Worm (Caenorhabditis elegans) whole organism, L1 larva: ENCODE data around the gene C32D5.8.

Experiments used
- C04F5.9 ChIP-seq: sonication (generic microtip); optimal IDR thresholded peaks from 2 replicates; lab custom pipeline; 2016; ENCODE audit warnings: missing genetic modification characterization, missing compliant biosample characterization
- C16A3.4 ChIP-seq: fragments of 150-350 bp; optimal IDR thresholded peaks from 2 replicates; lab custom pipeline; 2014; ENCODE audit warnings: missing biosample characterization, missing genetic modification characterization
- alr-1 ChIP-seq: fragments of 200-800 bp; sonication (Bioruptor generic); optimal IDR thresholded peaks from 2 replicates; lab custom pipeline; 2018; ENCODE audit warnings: borderline replicate concordance, mild to moderate bottlenecking, missing genetic modification characterization, missing compliant biosample characterization
- ama-1 ChIP-seq: fragments of 150-350 bp; optimal IDR thresholded peaks from 2 replicates; lab custom pipeline; 2014
- blmp-1 ChIP-seq: fragments of 150-350 bp; optimal IDR thresholded peaks from 2 replicates; lab custom pipeline; 2014; ENCODE audit warnings: missing biosample characterization, missing genetic modification characterization
- ceh-63 ChIP-seq: fragments of 200-800 bp; sonication (Bioruptor generic); optimal IDR thresholded peaks from 2 replicates; lab custom pipeline; 2018; ENCODE audit warnings: mild to moderate bottlenecking, missing genetic modification characterization, missing compliant biosample characterization
- ceh-8 ChIP-seq: fragments of 200-800 bp; sonication (Bioruptor generic); optimal IDR thresholded peaks from 2 replicates; lab custom pipeline; 2018; ENCODE audit warnings: mild to moderate bottlenecking, missing genetic modification characterization, moderate library complexity, missing compliant biosample characterization
- ceh-90 ChIP-seq: sonication (generic microtip); optimal IDR thresholded peaks from 2 replicates; lab custom pipeline; 2016; ENCODE audit warnings: missing genetic modification characterization, missing compliant biosample characterization
- ces-1 ChIP-seq: fragments of 150-350 bp; optimal IDR thresholded peaks from 2 replicates; lab custom pipeline; 2014; ENCODE audit warnings: missing biosample characterization, missing genetic modification reagents, missing genetic modification characterization
- dsc-1 ChIP-seq: sonication (generic microtip); optimal IDR thresholded peaks from 2 replicates; lab custom pipeline; 2016; ENCODE audit warnings: mild to moderate bottlenecking, missing genetic modification characterization, missing compliant biosample characterization
- efl-1 ChIP-seq, 4 experiments: fragments of 150-350 bp; optimal IDR thresholded peaks in 3 of 4; peaks in 1 of 4; 1 replicate in 1 of 4; 2 replicates in 3 of 4; lab custom pipeline; 2014; ENCODE audit warnings: missing biosample characterization in 2 of 4, missing genetic modification characterization in 2 of 4, missing genetic modification reagents in 2 of 4
- efl-3 ChIP-seq: fragments of 200-800 bp; sonication (Bioruptor generic); optimal IDR thresholded peaks from 2 replicates; lab custom pipeline; 2018; ENCODE audit warnings: mild to moderate bottlenecking, missing genetic modification characterization, missing compliant biosample characterization
- egl-13 ChIP-seq: sonication (generic microtip); optimal IDR thresholded peaks from 2 replicates; lab custom pipeline; 2016; ENCODE audit warnings: missing genotype, missing genetic modification reagents, missing genetic modification characterization, missing compliant biosample characterization
- elt-3 ChIP-seq, 6 experiments: fragments of 150-350 bp in 1 of 6; sonication (generic microtip); optimal IDR thresholded peaks; 2 replicates each; lab custom pipeline; 2017 to 2018; ENCODE audit warnings: missing biosample characterization in 6 of 6, missing genetic modification characterization in 6 of 6, inconsistent platforms in 1 of 6
- ets-5 ChIP-seq: fragments of 200-800 bp; sonication (Bioruptor generic); IDR thresholded peaks from 2 replicates; pipeline ENCODE4 v1.3.6; 2022; ENCODE audit warnings: missing genetic modification characterization, missing compliant biosample characterization
- fkh-10 ChIP-seq: sonication (generic microtip); optimal IDR thresholded peaks from 2 replicates; lab custom pipeline; 2017; ENCODE audit warnings: missing biosample characterization, missing genetic modification reagents, missing genetic modification characterization
- fkh-4 ChIP-seq: sonication (generic microtip); optimal IDR thresholded peaks from 2 replicates; lab custom pipeline; 2016; ENCODE audit warnings: missing compliant biosample characterization, missing genetic modification characterization, borderline replicate concordance
- fkh-8 ChIP-seq: sonication (generic microtip); optimal IDR thresholded peaks from 2 replicates; lab custom pipeline; 2016; ENCODE audit warnings: mild to moderate bottlenecking, missing genetic modification characterization, missing compliant biosample characterization
- fos-1 ChIP-seq: fragments of 150-350 bp; optimal IDR thresholded peaks from 2 replicates; lab custom pipeline; 2014; ENCODE audit warnings: missing biosample characterization, missing genetic modification characterization
- grh-1 ChIP-seq: fragments of 200-800 bp; sonication (Bioruptor generic); IDR thresholded peaks from 2 replicates; pipeline ENCODE4 v1.3.6; 2022; ENCODE audit warnings: missing genetic modification reagents, missing genetic modification characterization, missing compliant biosample characterization
- irx-1 ChIP-seq: sonication (generic microtip); optimal IDR thresholded peaks from 2 replicates; lab custom pipeline; 2016; ENCODE audit warnings: missing genetic modification characterization, missing compliant biosample characterization
- isw-1 ChIP-seq: fragments of 200-800 bp; sonication (Bioruptor generic); IDR thresholded peaks from 2 replicates; pipeline ENCODE4 v1.3.6; 2022; ENCODE audit warnings: missing genetic modification characterization, missing compliant biosample characterization
- lin-14 ChIP-seq: fragments of 200-800 bp; sonication (Bioruptor generic); optimal IDR thresholded peaks from 2 replicates; lab custom pipeline; 2018; ENCODE audit warnings: mild to moderate bottlenecking, missing genetic modification characterization, moderate library complexity, missing compliant biosample characterization
- lin-15B ChIP-seq: fragments of 150-350 bp; sonication (generic microtip); optimal IDR thresholded peaks from 3 replicates; lab custom pipeline; 2014; ENCODE audit warnings: missing biosample characterization, missing genetic modification characterization
- lin-39 ChIP-seq: fragments of 150-350 bp; optimal IDR thresholded peaks from 2 replicates; lab custom pipeline; 2014; ENCODE audit warnings: missing biosample characterization, missing genetic modification reagents, missing genetic modification characterization
- lir-3 ChIP-seq: sonication (generic microtip); optimal IDR thresholded peaks from 2 replicates; lab custom pipeline; 2016; ENCODE audit warnings: mild to moderate bottlenecking, missing genetic modification characterization, moderate library complexity, missing compliant biosample characterization; ENCODE audit not compliant: poor library complexity
- lsy-2 ChIP-seq, 2 experiments: fragments of 150-350 bp; optimal IDR thresholded peaks; 2 replicates each; lab custom pipeline; 2014; ENCODE audit warnings: missing biosample characterization in 2 of 2, missing genetic modification characterization in 2 of 2
- mdl-1 ChIP-seq, 2 experiments: fragments of 150-350 bp; optimal IDR thresholded peaks; 2 replicates each; lab custom pipeline; 2014 to 2017; ENCODE audit warnings: missing biosample characterization in 2 of 2, missing genetic modification characterization in 2 of 2, inconsistent platforms in 1 of 2
- mef-2 ChIP-seq: fragments of 150-350 bp; optimal IDR thresholded peaks from 2 replicates; lab custom pipeline; 2014; ENCODE audit warnings: missing biosample characterization, missing genetic modification characterization
- mep-1 ChIP-seq: fragments of 150-350 bp; optimal IDR thresholded peaks from 2 replicates; lab custom pipeline; 2014; ENCODE audit warnings: missing biosample characterization, missing genetic modification characterization
- nhr-11 ChIP-seq: fragments of 150-350 bp; optimal IDR thresholded peaks from 2 replicates; lab custom pipeline; 2014; ENCODE audit warnings: missing biosample characterization, missing genetic modification characterization
- nhr-12 ChIP-seq: sonication (generic microtip); optimal IDR thresholded peaks from 2 replicates; lab custom pipeline; 2017; ENCODE audit warnings: missing biosample characterization, missing genetic modification characterization
- nhr-19 ChIP-seq: fragments of 200-800 bp; sonication (Bioruptor generic); conservative IDR thresholded peaks from 2 replicates; pipeline ENCODE4 v1.3.6; 2022; ENCODE audit warnings: missing genetic modification characterization, missing compliant biosample characterization
- nhr-237 ChIP-seq: fragments of 150-350 bp; optimal IDR thresholded peaks from 2 replicates; lab custom pipeline; 2014; ENCODE audit warnings: missing biosample characterization, missing genetic modification characterization
- nhr-28 ChIP-seq: fragments of 150-350 bp; optimal IDR thresholded peaks from 2 replicates; lab custom pipeline; 2014; ENCODE audit warnings: missing biosample characterization, missing genetic modification characterization
- nhr-47 ChIP-seq: sonication (generic microtip); optimal IDR thresholded peaks from 2 replicates; lab custom pipeline; 2016; ENCODE audit warnings: mild to moderate bottlenecking, missing genetic modification characterization, moderate library complexity, missing compliant biosample characterization
- nhr-71 ChIP-seq: sonication (generic microtip); optimal IDR thresholded peaks from 2 replicates; lab custom pipeline; 2016; ENCODE audit warnings: mild to moderate bottlenecking, missing genetic modification characterization, moderate library complexity, missing compliant biosample characterization
- nhr-76 ChIP-seq: sonication (generic microtip); optimal IDR thresholded peaks from 2 replicates; lab custom pipeline; 2017; ENCODE audit warnings: missing biosample characterization, missing genetic modification characterization
- nhr-77 ChIP-seq: fragments of 150-350 bp; optimal IDR thresholded peaks from 2 replicates; lab custom pipeline; 2014; ENCODE audit warnings: missing biosample characterization, missing genetic modification characterization
- nhr-84 ChIP-seq: sonication (generic microtip); optimal IDR thresholded peaks from 2 replicates; lab custom pipeline; 2017; ENCODE audit warnings: missing biosample characterization, missing genetic modification characterization
- nhr-90 ChIP-seq: sonication (generic microtip); optimal IDR thresholded peaks from 2 replicates; lab custom pipeline; 2016; ENCODE audit warnings: mild to moderate bottlenecking, missing genetic modification characterization, missing compliant biosample characterization; ENCODE audit not compliant: poor library complexity
- pqm-1 ChIP-seq: sonication (generic microtip); optimal IDR thresholded peaks from 3 replicates; lab custom pipeline; 2017; ENCODE audit warnings: missing biosample characterization, missing genetic modification characterization
- rnt-1 ChIP-seq: sonication (generic microtip); optimal IDR thresholded peaks from 2 replicates; lab custom pipeline; 2016; ENCODE audit warnings: mild to moderate bottlenecking, missing genetic modification characterization, moderate library complexity, missing compliant biosample characterization
- skn-1 ChIP-seq: fragments of 150-350 bp; optimal IDR thresholded peaks from 2 replicates; lab custom pipeline; 2014; ENCODE audit warnings: missing biosample characterization, missing genetic modification characterization
- snu-23 ChIP-seq: sonication (generic microtip); optimal IDR thresholded peaks from 2 replicates; lab custom pipeline; 2016; ENCODE audit warnings: missing genetic modification characterization, missing compliant biosample characterization
- sptf-1 ChIP-seq: fragments of 150-350 bp; optimal IDR thresholded peaks from 2 replicates; lab custom pipeline; 2014; ENCODE audit warnings: missing biosample characterization, missing genetic modification characterization
- tbx-2 ChIP-seq: sonication (generic microtip); optimal IDR thresholded peaks from 2 replicates; lab custom pipeline; 2016; ENCODE audit warnings: missing genetic modification characterization, missing compliant biosample characterization
- unc-130 ChIP-seq: fragments of 150-350 bp; optimal IDR thresholded peaks from 2 replicates; lab custom pipeline; 2017; ENCODE audit warnings: missing biosample characterization, missing genetic modification characterization, inconsistent platforms
- unc-62 ChIP-seq: fragments of 150-350 bp; optimal IDR thresholded peaks from 2 replicates; lab custom pipeline; 2014; ENCODE audit warnings: missing biosample characterization, missing genetic modification reagents, missing genetic modification characterization
- unc-86 ChIP-seq: sonication (generic microtip); optimal IDR thresholded peaks from 2 replicates; lab custom pipeline; 2016; ENCODE audit warnings: missing genetic modification characterization, missing compliant biosample characterization
- unc-98 ChIP-seq: fragments of 200-800 bp; sonication (Bioruptor generic); IDR thresholded peaks from 2 replicates; pipeline ENCODE4 v1.3.6; 2022; ENCODE audit warnings: missing genetic modification characterization, missing compliant biosample characterization
- ztf-4 ChIP-seq: fragments of 150-350 bp; optimal IDR thresholded peaks from 2 replicates; lab custom pipeline; 2014; ENCODE audit warnings: missing biosample characterization, missing genetic modification characterization

The C32D5.8 gene

ce11 chrII:6349968-6350367 lies 4.2 kb upstream of the C32D5.8 start:
- TF ChIP-seq pqm-1 = no peak
- TF ChIP-seq efl-1 (optimal IDR thresholded peaks at IDR 0.05; lab: Kevin White, UChicago) = no peak
- peak in 1 of 2 experiments; percentile 91 for TF ChIP-seq efl-1 (GFP tag; optimal IDR thresholded peaks at IDR 0.05 in 1 of 2; lab: Kevin White, UChicago)

- TF ChIP-seq pqm-1 (no peak), fos-1 (tag; lab: Kevin White, UChicago) (peak; percentile 85), unc-130 (tag; lab: Kevin White, UChicago) (peak; percentile 66), mef-2 (tag; lab: Kevin White, UChicago) (peak; percentile 77), skn-1 (tag; lab: Kevin White, UChicago) (peak; percentile 80), dsc-1 (tag; lab: Kevin White, UChicago) (peak; percentile 82), elt-3 (tag; optimal IDR thresholded peaks at IDR 0.05; lab: Kevin White, UChicago) (peak in 5 of 6 experiments; percentile 19 to 93 (median 59)), unc-62 (GFP tag; lab: Kevin White, UChicago) (no peak), ceh-90 (tag; lab: Kevin White, UChicago) (no peak), grh-1 (GFP tag; lab: Robert Waterston, UW) (peak; percentile 79), ets-5 (no peak), ceh-63 (no peak), nhr-11 (tag; lab: Kevin White, UChicago) (peak; percentile 68), nhr-84 (tag; lab: Kevin White, UChicago) (no peak), ama-1 (peak; percentile 97), nhr-47 (tag; lab: Kevin White, UChicago) (peak; percentile 94), snu-23 (peak; percentile 98), lin-39 (tag; lab: Kevin White, UChicago) (peak; percentile 53), nhr-77 (peak; percentile 28), fkh-4 (no peak), efl-3 (GFP tag; lab: Kevin White, UChicago) (no peak), nhr-28 (tag; lab: Kevin White, UChicago) (no peak), ceh-8 (GFP tag; lab: Kevin White, UChicago) (peak; percentile 73), tbx-2 (tag; lab: Kevin White, UChicago) (peak; percentile 94), mdl-1 (tag; optimal IDR thresholded peaks at IDR 0.05; lab: Kevin White, UChicago) (peak; percentile 22 to 98), nhr-237 (tag; lab: Kevin White, UChicago) (peak; percentile 86), nhr-90 (tag; lab: Kevin White, UChicago) (peak; percentile 93), ces-1 (GFP tag; lab: Kevin White, UChicago) (no peak), blmp-1 (tag; lab: Kevin White, UChicago) (peak; percentile 92), C04F5.9 (tag; lab: Kevin White, UChicago) (peak; percentile 2), unc-98 (no peak), alr-1 (tag; lab: Kevin White, UChicago) (no peak), lin-14 (GFP tag; lab: Kevin White, UChicago) (peak; percentile 96), isw-1 (GFP tag; lab: Robert Waterston, UW) (peak; percentile 67), nhr-76 (no peak), lin-15B (tag; lab: Kevin White, UChicago) (peak; percentile 20), C16A3.4 (tag; lab: Kevin White, UChicago) (peak; percentile 83), irx-1 (peak; percentile 74), fkh-8 (tag; lab: Kevin White, UChicago) (peak; percentile 88), sptf-1 (tag; lab: Kevin White, UChicago) (no peak), nhr-12 (tag; lab: Kevin White, UChicago) (no peak), egl-13 (tag; lab: Kevin White, UChicago) (peak; percentile 46), nhr-19 (GFP tag; lab: Robert Waterston, UW) (peak; percentile 87), unc-86 (peak; percentile 91), fkh-10 (GFP tag; lab: Kevin White, UChicago) (peak; percentile 35), rnt-1 (peak; percentile 90), lsy-2 (tag; optimal IDR thresholded peaks at IDR 0.05; lab: Kevin White, UChicago) (peak; percentile 88 to 91), ztf-4 (tag; lab: Kevin White, UChicago) (peak; percentile 96), mep-1 (peak; percentile 95), lir-3 (tag; lab: Kevin White, UChicago) (peak; percentile 78), nhr-71 (peak; percentile 97)
Measured at ce11 chrII:6348360-6348759, 2.6 kb upstream of the C32D5.8 start.
